Worm (Caenorhabditis elegans): ENCODE data around the gene cup-15.

Gene cup-15

ce11 chrII:9310204-9310603 lies 42.6 kb upstream of the cup-15 start, which contains the start of gene cam-1:
Gene cam-1, minus strand, starts transcription at chrII:9310304.
- TF ChIP-seq ama-1 (optimal IDR thresholded peaks at IDR 0.05) (no peak), odd-2 (tag; optimal IDR thresholded peaks at IDR 0.05) (no peak), unc-86 (tag; optimal IDR thresholded peaks at IDR 0.05) (no peak), dmd-4 (tag; optimal IDR thresholded peaks at IDR 0.05; ENCODE audit: borderline replicate concordance) (no peak), che-1 (tag; optimal IDR thresholded peaks at IDR 0.05) (no peak), ceh-6 (GFP tag; optimal IDR thresholded peaks at IDR 0.05) (no peak), tbx-2 (tag; optimal IDR thresholded peaks at IDR 0.05) (no peak), eyg-1 (tag; optimal IDR thresholded peaks at IDR 0.05) (no peak), ceh-22 (tag; optimal IDR thresholded peaks at IDR 0.05) (no peak), nhr-11 (tag; optimal IDR thresholded peaks at IDR 0.05) (no peak), unc-3 (GFP tag; conservative IDR thresholded peaks at IDR 0.05) (no peak), unc-3 (tag; optimal IDR thresholded peaks at IDR 0.05) (no peak), ceh-48 (tag; optimal IDR thresholded peaks at IDR 0.05) (no peak), unc-42 (tag; optimal IDR thresholded peaks at IDR 0.05) (no peak), dve-1 (tag; optimal IDR thresholded peaks at IDR 0.05) (no peak), elt-2 (tag; optimal IDR thresholded peaks at IDR 0.05) (no peak), ets-4 (tag; optimal IDR thresholded peaks at IDR 0.05) (no peak), Y22D7AL.16 (tag; optimal IDR thresholded peaks at IDR 0.05) (no peak), lin-11 (tag; optimal IDR thresholded peaks at IDR 0.05) (no peak), C08G9.2 (tag; optimal IDR thresholded peaks at IDR 0.05) (no peak), rnt-1 (tag; optimal IDR thresholded peaks at IDR 0.05) (no peak)

ce11 chrII:9310794-9311193 lies 42.0 kb upstream of the cup-15 start:
- TF ChIP-seq ceh-48 (tag; optimal IDR thresholded peaks at IDR 0.05) (no peak), unc-42 (tag; optimal IDR thresholded peaks at IDR 0.05) (peak; percentile 48)

ce11 chrII:9311702-9312101 lies 41.1 kb upstream of the cup-15 start:
- TF ChIP-seq unc-42 (tag; optimal IDR thresholded peaks at IDR 0.05) = peak; percentile 88
- no peak for TF ChIP-seq elt-4 (tag; optimal IDR thresholded peaks at IDR 0.05)
- no peak for TF ChIP-seq tbx-7 (tag; optimal IDR thresholded peaks at IDR 0.05)

- peak; percentile 48 for TF ChIP-seq ref-2 (tag; optimal IDR thresholded peaks at IDR 0.05)
- TF ChIP-seq ceh-22 (tag; optimal IDR thresholded peaks at IDR 0.05) = no peak
- TF ChIP-seq dmd-4 (tag; optimal IDR thresholded peaks at IDR 0.05; ENCODE audit: borderline replicate concordance) = no peak
- TF ChIP-seq pax-1 (tag; optimal IDR thresholded peaks at IDR 0.05) = peak; percentile 93
- TF ChIP-seq fkh-6 (tag; optimal IDR thresholded peaks at IDR 0.05) = no peak
- no peak for TF ChIP-seq odd-2 (tag; optimal IDR thresholded peaks at IDR 0.05)
- TF ChIP-seq ceh-34 (tag; optimal IDR thresholded peaks at IDR 0.05) = peak; percentile 67
- peak; percentile 26 for TF ChIP-seq ceh-19 (GFP tag; optimal IDR thresholded peaks at IDR 0.05)
- TF ChIP-seq ceh-2 (tag; optimal IDR thresholded peaks at IDR 0.05) = peak; percentile 34
- TF ChIP-seq ceh-31 (tag; optimal IDR thresholded peaks at IDR 0.05) = peak; percentile 83
- peak; percentile 73 for TF ChIP-seq sox-2 (GFP tag; IDR thresholded peaks at IDR 0.05)
- no peak for TF ChIP-seq K09A11.1 (tag; optimal IDR thresholded peaks at IDR 0.05; ENCODE audit: insufficient read depth)
Observed at ce11 chrII:9313335-9313734, 39.5 kb upstream of the cup-15 start.

- TF ChIP-seq ceh-34 (tag; optimal IDR thresholded peaks at IDR 0.05) (peak; percentile 97), unc-55 (GFP tag; optimal IDR thresholded peaks at IDR 0.05) (no peak), ets-4 (tag; optimal IDR thresholded peaks at IDR 0.05) (no peak)
Observed at ce11 chrII:9314733-9315132, 38.1 kb upstream of the cup-15 start.

- TF ChIP-seq unc-3 (GFP tag; conservative IDR thresholded peaks at IDR 0.05) (no peak), unc-3 (tag; optimal IDR thresholded peaks at IDR 0.05) (no peak), odd-2 (tag; optimal IDR thresholded peaks at IDR 0.05) (no peak), fkh-6 (tag; optimal IDR thresholded peaks at IDR 0.05) (no peak), ama-1 (optimal IDR thresholded peaks at IDR 0.05) (no peak), ceh-18 (tag; optimal IDR thresholded peaks at IDR 0.05) (no peak), tbx-7 (tag; optimal IDR thresholded peaks at IDR 0.05) (no peak), pha-2 (tag; optimal IDR thresholded peaks at IDR 0.05) (no peak), ceh-48 (tag; optimal IDR thresholded peaks at IDR 0.05) (no peak), unc-55 (GFP tag; optimal IDR thresholded peaks at IDR 0.05) (peak; percentile 99), C08G9.2 (tag; optimal IDR thresholded peaks at IDR 0.05) (no peak), che-1 (tag; optimal IDR thresholded peaks at IDR 0.05) (no peak), hlh-6 (tag; optimal IDR thresholded peaks at IDR 0.05) (no peak), unc-42 (tag; optimal IDR thresholded peaks at IDR 0.05) (peak; percentile 44)
Observed at ce11 chrII:9315692-9316091, 37.1 kb upstream of the cup-15 start.

All from whole organism, late embryonic.